Fruit fly (Drosophila melanogaster) whole organism: ENCODE measurements around the gene Mst36Fa.

Experiments used
- CG8478 ChIP-seq: fragments of >200 bp; optimal IDR thresholded peaks from 2 replicates; lab custom pipeline; 2018; ENCODE audit warnings: inconsistent platforms
- usp ChIP-seq: fragments of >200 bp; optimal IDR thresholded peaks from 2 replicates; lab custom pipeline; 2017; ENCODE audit warnings: missing biosample characterization, missing genetic modification characterization, mixed read lengths

DNA sequence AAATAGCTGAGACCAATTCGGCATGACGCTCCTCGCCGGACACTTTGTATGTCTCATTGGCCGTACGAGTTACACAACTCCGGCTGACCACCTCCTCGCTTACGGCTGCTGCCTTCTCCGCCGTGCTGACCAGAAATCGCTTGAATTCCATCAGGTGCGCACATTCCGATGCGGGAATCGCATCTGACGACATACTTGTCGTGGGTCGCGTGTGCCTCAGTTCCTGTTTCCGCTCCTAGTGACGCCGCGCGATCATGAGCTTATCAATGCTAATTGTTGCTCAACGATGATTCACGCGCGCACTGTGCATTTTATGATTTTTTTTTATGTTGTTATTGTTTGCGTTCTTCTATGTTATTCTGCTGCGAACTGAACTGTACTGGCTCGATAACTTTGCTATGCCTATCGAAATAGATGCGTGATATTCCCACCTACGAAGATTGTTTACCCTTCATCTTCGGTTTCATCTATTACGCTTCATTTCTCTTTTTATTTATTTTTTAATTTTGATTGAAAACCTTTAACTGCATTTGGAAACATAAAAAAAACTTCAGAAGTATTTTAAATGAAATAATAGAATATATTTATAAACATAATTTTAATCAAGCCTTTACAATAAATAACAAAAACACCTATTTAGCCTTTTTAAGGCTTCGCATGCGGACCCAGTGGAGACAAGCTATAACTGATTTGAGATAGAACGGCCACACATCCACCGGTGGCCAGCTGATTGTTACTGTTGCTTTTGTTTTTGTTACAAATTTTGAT lies 26.1 kb upstream of the Mst36Fa start, which contains the start of the genes CG10376 and CG10343:
- no peak for TF ChIP-seq usp (GFP tag; lab: Kevin White, UChicago)
- TF ChIP-seq CG8478 = no peak
